Worm (Caenorhabditis elegans) whole organism, L3 larva: ENCODE measurements around the gene K08E7.8.

Source experiments
- R02D3.7 ChIP-seq: fragments of 150-350 bp; optimal IDR thresholded peaks from 2 replicates; lab custom pipeline; 2014; ENCODE audit warnings: missing biosample characterization, missing genetic modification characterization
- ZK546.5 ChIP-seq: sonication (generic microtip); optimal IDR thresholded peaks from 2 replicates; lab custom pipeline; 2017; ENCODE audit warnings: missing biosample characterization, missing genetic modification characterization
- aly-2 ChIP-seq: fragments of 150-350 bp; optimal IDR thresholded peaks from 2 replicates; lab custom pipeline; 2014; ENCODE audit warnings: missing biosample characterization, missing genetic modification characterization
- ama-1 ChIP-seq: fragments of 150-350 bp; optimal IDR thresholded peaks from 2 replicates; lab custom pipeline; 2018
- ceh-16 ChIP-seq: sonication (generic microtip); optimal IDR thresholded peaks from 2 replicates; lab custom pipeline; 2017; ENCODE audit warnings: missing biosample characterization, missing genetic modification characterization
- ceh-28 ChIP-seq: fragments of 150-350 bp; optimal IDR thresholded peaks from 2 replicates; lab custom pipeline; 2014; ENCODE audit warnings: missing biosample characterization, missing genetic modification reagents, missing genetic modification characterization
- ceh-82 ChIP-seq: fragments of 150-350 bp; optimal IDR thresholded peaks from 2 replicates; lab custom pipeline; 2014; ENCODE audit warnings: missing biosample characterization, missing genetic modification characterization
- ceh-9 ChIP-seq: sonication (generic microtip); optimal IDR thresholded peaks from 2 replicates; lab custom pipeline; 2018; ENCODE audit warnings: missing biosample characterization, missing genetic modification characterization
- daf-12 ChIP-seq: fragments of 150-350 bp; optimal IDR thresholded peaks from 2 replicates; lab custom pipeline; 2014; ENCODE audit warnings: missing biosample characterization, missing genetic modification reagents, missing genetic modification characterization
- egl-27 ChIP-seq: sonication (generic microtip); optimal IDR thresholded peaks from 4 replicates; lab custom pipeline; 2017; ENCODE audit warnings: missing biosample characterization, missing genetic modification reagents, missing genetic modification characterization
- elt-1 ChIP-seq: fragments of 150-350 bp; optimal IDR thresholded peaks from 2 replicates; lab custom pipeline; 2014; ENCODE audit warnings: missing biosample characterization, missing genetic modification characterization
- elt-3 ChIP-seq, 3 experiments: fragments of 150-350 bp in 1 of 3; sonication (generic microtip) in 2 of 3; optimal IDR thresholded peaks; 2 replicates in 2 of 3; 4 replicates in 1 of 3; lab custom pipeline; 2014 to 2017; ENCODE audit warnings: missing biosample characterization in 3 of 3, missing genetic modification characterization in 3 of 3
- eor-1 ChIP-seq, 2 experiments: fragments of 150-350 bp; optimal IDR thresholded peaks; 2 replicates each; lab custom pipeline; 2014 to 2018; ENCODE audit warnings: missing biosample characterization in 2 of 2, missing genetic modification characterization in 2 of 2
- fkh-10 ChIP-seq: sonication (generic microtip); optimal IDR thresholded peaks from 2 replicates; lab custom pipeline; 2017; ENCODE audit warnings: missing biosample characterization, missing genetic modification reagents, missing genetic modification characterization
- fkh-2 ChIP-seq: fragments of 150-350 bp; optimal IDR thresholded peaks from 2 replicates; lab custom pipeline; 2014; ENCODE audit warnings: missing biosample characterization, missing genetic modification reagents, missing genetic modification characterization
- hmg-11 ChIP-seq: sonication (generic microtip); optimal IDR thresholded peaks from 2 replicates; lab custom pipeline; 2016; ENCODE audit warnings: missing genetic modification characterization, missing compliant biosample characterization
- jun-1 ChIP-seq: fragments of 150-350 bp; optimal IDR thresholded peaks from 2 replicates; lab custom pipeline; 2014; ENCODE audit warnings: missing biosample characterization, missing genetic modification reagents, missing genetic modification characterization
- lin-15B ChIP-seq: fragments of 150-350 bp; optimal IDR thresholded peaks from 2 replicates; lab custom pipeline; 2014; ENCODE audit warnings: missing biosample characterization, missing genetic modification characterization
- lin-39 ChIP-seq: fragments of 150-350 bp; optimal IDR thresholded peaks from 2 replicates; lab custom pipeline; 2018; ENCODE audit warnings: missing biosample characterization, missing genetic modification reagents, missing genetic modification characterization
- lsy-12 ChIP-seq: sonication (generic microtip); optimal IDR thresholded peaks from 2 replicates; lab custom pipeline; 2016; ENCODE audit warnings: mild to moderate bottlenecking, missing genetic modification characterization, missing compliant biosample characterization
- mml-1 ChIP-seq: fragments of 150-350 bp; sonication (generic microtip); optimal IDR thresholded peaks from 3 replicates; lab custom pipeline; 2014; ENCODE audit warnings: missing biosample characterization, missing genetic modification characterization
- nfya-1 ChIP-seq: sonication (generic microtip); optimal IDR thresholded peaks from 2 replicates; lab custom pipeline; 2017; ENCODE audit warnings: missing genetic modification characterization, mild to moderate bottlenecking, missing compliant biosample characterization, antibody characterized with exemption, moderate library complexity; ENCODE audit not compliant: insufficient read depth
- nhr-11 ChIP-seq: fragments of 150-350 bp; optimal IDR thresholded peaks from 2 replicates; lab custom pipeline; 2014; ENCODE audit warnings: missing biosample characterization, missing genetic modification characterization
- nhr-12 ChIP-seq: fragments of 150-350 bp; optimal IDR thresholded peaks from 2 replicates; lab custom pipeline; 2014; ENCODE audit warnings: missing biosample characterization, missing genetic modification characterization
- nhr-25 ChIP-seq: sonication (generic microtip); optimal IDR thresholded peaks from 2 replicates; lab custom pipeline; 2017; ENCODE audit warnings: missing biosample characterization, missing genetic modification characterization
- nhr-28 ChIP-seq: fragments of 150-350 bp; optimal IDR thresholded peaks from 2 replicates; lab custom pipeline; 2014; ENCODE audit warnings: missing biosample characterization, missing genetic modification characterization
- nhr-43 ChIP-seq: sonication (generic microtip); optimal IDR thresholded peaks from 2 replicates; lab custom pipeline; 2016; ENCODE audit warnings: mild to moderate bottlenecking, missing genetic modification characterization, missing compliant biosample characterization; ENCODE audit not compliant: poor library complexity, severe bottlenecking
- nhr-67 ChIP-seq: fragments of 150-350 bp; optimal IDR thresholded peaks from 2 replicates; lab custom pipeline; 2014; ENCODE audit warnings: missing biosample characterization, missing genetic modification characterization
- nhr-76 ChIP-seq: fragments of 150-350 bp; sonication (generic microtip); optimal IDR thresholded peaks from 5 replicates; lab custom pipeline; 2014; ENCODE audit warnings: missing biosample characterization, missing genetic modification characterization
- nhr-77 ChIP-seq: fragments of 150-350 bp; optimal IDR thresholded peaks from 2 replicates; lab custom pipeline; 2014; ENCODE audit warnings: missing biosample characterization, missing genetic modification characterization
- pha-4 ChIP-seq: fragments of 150-350 bp; optimal IDR thresholded peaks from 2 replicates; lab custom pipeline; 2014; ENCODE audit warnings: missing biosample characterization, missing genetic modification reagents, missing genetic modification characterization
- pqm-1 ChIP-seq: fragments of 150-350 bp; optimal IDR thresholded peaks from 2 replicates; lab custom pipeline; 2017; ENCODE audit warnings: missing biosample characterization, missing genetic modification characterization, inconsistent platforms
- skn-1 ChIP-seq: fragments of 150-350 bp; optimal IDR thresholded peaks from 2 replicates; lab custom pipeline; 2014; ENCODE audit warnings: missing biosample characterization, missing genetic modification characterization
- snpc-4 ChIP-seq: fragments of 150-350 bp; optimal IDR thresholded peaks from 2 replicates; lab custom pipeline; 2014; ENCODE audit warnings: missing biosample characterization, missing genetic modification characterization
- tbx-2 ChIP-seq: sonication (generic microtip); optimal IDR thresholded peaks from 2 replicates; lab custom pipeline; 2016; ENCODE audit warnings: mild to moderate bottlenecking, missing genetic modification characterization, missing compliant biosample characterization
- unc-39 ChIP-seq: sonication (generic microtip); optimal IDR thresholded peaks from 4 replicates; lab custom pipeline; 2017; ENCODE audit warnings: missing biosample characterization, missing genetic modification characterization
- ztf-11 ChIP-seq: fragments of 150-350 bp; optimal IDR thresholded peaks from 2 replicates; lab custom pipeline; 2014; ENCODE audit warnings: missing biosample characterization, missing genetic modification characterization
- ztf-4 ChIP-seq: fragments of 150-350 bp; optimal IDR thresholded peaks from 2 replicates; lab custom pipeline; 2014; ENCODE audit warnings: missing biosample characterization, missing genetic modification characterization

The K08E7.8 gene

DNA sequence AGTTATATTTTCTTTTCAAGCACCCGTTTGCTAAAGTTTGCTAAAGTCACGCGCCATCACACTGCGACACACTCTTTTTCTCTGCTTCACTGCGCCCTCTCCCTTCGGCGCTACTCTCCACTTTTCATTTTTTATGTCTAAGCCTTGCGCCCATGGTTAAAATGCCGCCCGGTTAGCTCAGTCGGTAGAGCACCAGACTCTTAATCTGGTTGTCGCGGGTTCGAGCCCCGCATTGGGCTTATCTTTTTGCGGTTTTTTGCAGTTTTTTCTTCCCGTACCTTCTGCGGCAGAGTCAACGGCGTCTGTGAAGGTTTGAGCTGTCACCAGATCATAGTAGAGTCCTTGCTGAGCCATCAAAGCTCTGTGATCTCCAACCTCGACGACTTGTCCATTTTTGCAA lies 8.7 kb upstream of the K08E7.8 start (continued):
- peak; percentile 91 for TF ChIP-seq hmg-11
- TF ChIP-seq R02D3.7: peak; percentile 31
- no peak for TF ChIP-seq nhr-28 (tag; lab: Kevin White, UChicago)
- no peak for TF ChIP-seq unc-39 (tag; lab: Kevin White, UChicago)
- no peak for TF ChIP-seq ZK546.5 (tag; lab: Kevin White, UChicago)
- TF ChIP-seq nhr-12 (tag; lab: Kevin White, UChicago): no peak
- peak; percentile 7 for TF ChIP-seq skn-1 (tag; lab: Kevin White, UChicago)
- no peak for TF ChIP-seq ztf-11 (tag; lab: Kevin White, UChicago)
- TF ChIP-seq eor-1 (tag; optimal IDR thresholded peaks at IDR 0.05; lab: Kevin White, UChicago): no peak
- TF ChIP-seq fkh-2: no peak
- TF ChIP-seq ztf-4: no peak
- no peak for TF ChIP-seq nhr-43 (tag; lab: Kevin White, UChicago)

DNA sequence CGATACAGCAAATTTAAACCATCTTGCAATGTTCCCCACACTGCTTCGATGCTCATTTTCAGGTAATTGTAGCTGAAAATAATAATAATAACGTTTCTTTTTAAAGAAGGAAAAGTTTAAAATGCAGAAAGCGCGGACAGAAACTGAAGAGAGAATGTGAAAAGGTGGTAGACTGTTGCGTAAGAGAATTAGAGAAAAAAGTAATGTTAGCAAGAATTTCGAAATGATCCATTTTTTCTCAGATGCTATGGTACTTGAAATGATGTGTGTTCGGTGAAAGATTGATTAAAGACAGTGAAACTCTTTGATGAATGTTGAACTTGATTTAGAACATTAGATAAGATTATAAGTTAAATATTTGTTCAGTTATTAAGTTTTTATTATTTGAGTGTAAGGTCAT lies 4.5 kb upstream of the K08E7.8 start, which contains the start of gene cul-6:
cul-6 (minus strand) TSS at position 79 of the 400 bp plus-strand sequence.
- TF ChIP-seq ceh-82 (tag; lab: Kevin White, UChicago) (no peak), elt-1 (tag; lab: Kevin White, UChicago) (no peak), ama-1 (no peak), tbx-2 (tag; lab: Kevin White, UChicago) (no peak), lin-15B (no peak), eor-1 (tag; optimal IDR thresholded peaks at IDR 0.05; lab: Kevin White, UChicago) (no peak), pqm-1 (no peak), ztf-11 (tag; lab: Kevin White, UChicago) (no peak), mml-1 (tag; lab: Kevin White, UChicago) (no peak), aly-2 (tag; lab: Kevin White, UChicago) (no peak), nhr-25 (tag; lab: Kevin White, UChicago) (no peak), ceh-16 (tag; lab: Kevin White, UChicago) (no peak), lsy-12 (tag; lab: Kevin White, UChicago) (no peak), fkh-10 (GFP tag; lab: Kevin White, UChicago) (no peak)

DNA sequence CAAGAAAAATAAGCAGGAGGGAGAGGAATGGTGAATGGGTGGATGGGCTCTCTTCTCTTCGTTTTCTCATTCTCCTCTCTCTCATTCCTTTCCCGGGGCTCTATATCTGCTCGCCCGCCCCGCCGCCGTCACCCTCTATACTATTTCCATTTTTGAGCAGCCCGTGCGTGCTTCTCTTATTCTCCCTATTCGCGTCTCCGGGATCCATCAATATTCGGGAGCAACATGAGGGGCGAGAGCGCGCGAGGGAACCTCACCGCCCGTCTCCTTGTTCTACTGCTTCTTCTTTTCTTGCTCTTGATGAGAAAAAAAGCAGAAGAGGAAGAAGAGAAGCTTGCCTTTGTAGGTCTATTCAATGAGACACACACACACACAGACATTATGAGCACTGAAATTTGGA lies 1.7 kb downstream of the K08E7.8 start:
- TF ChIP-seq lin-39 (tag; lab: Kevin White, UChicago): peak; percentile 76
- TF ChIP-seq daf-12 (tag; lab: Kevin White, UChicago): no peak
- TF ChIP-seq fkh-10 (GFP tag; lab: Kevin White, UChicago): peak; percentile 59
- no peak for TF ChIP-seq aly-2 (tag; lab: Kevin White, UChicago)
- peak; percentile 32 for TF ChIP-seq nfya-1 (tag; lab: Kevin White, UChicago)

DNA sequence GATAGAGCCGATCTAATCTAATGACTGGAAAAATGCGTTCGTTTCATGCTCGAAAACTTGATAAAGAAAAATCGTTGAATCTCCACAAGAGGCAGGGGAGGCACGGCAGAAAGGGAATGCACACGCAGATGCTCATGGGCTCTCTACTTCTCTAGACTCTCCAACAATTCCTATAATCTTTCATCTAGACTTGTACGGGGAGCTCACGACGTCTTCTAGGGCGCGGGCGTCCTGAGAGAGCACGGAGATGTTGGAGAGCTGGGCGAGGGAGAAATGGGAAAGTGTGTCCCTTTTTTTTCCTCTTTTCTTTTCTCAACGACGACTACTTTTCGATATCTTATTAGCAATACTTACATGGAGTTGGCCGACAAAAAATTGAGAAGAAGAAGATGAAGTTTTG lies 2.7 kb downstream of the K08E7.8 start:
- no peak for TF ChIP-seq egl-27
- no peak for TF ChIP-seq lin-15B
- no peak for TF ChIP-seq elt-1 (tag; lab: Kevin White, UChicago)
- peak; percentile 52 for TF ChIP-seq lin-39 (tag; lab: Kevin White, UChicago)
- no peak for TF ChIP-seq ztf-4
- TF ChIP-seq nhr-67 (tag; lab: Kevin White, UChicago): no peak
- TF ChIP-seq fkh-2: no peak
- TF ChIP-seq snpc-4: no peak
- peak; percentile 23 for TF ChIP-seq fkh-10 (GFP tag; lab: Kevin White, UChicago)

DNA sequence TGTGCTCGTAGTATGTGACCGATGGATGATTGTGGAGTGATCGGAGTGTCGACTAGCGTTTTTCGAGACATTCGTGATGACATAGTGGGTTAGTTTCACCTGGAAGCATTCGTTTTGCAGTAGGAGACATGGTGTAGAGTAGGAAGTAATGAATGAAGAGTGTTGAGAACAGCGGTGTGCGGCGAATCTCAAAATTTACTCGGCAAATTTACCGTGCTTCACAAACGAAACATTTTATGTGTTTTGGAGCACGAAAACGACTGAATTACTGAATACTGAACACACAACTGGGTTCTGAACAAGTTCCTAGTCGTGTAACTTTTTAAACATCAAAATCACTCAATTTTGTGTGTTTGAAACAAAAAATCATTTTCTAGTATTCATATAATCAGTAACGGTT lies 4.8 kb downstream of the K08E7.8 start, which contains the start of gene K08E7.6:
K08E7.6 (minus strand) TSS at position 101 of the 400 bp plus-strand sequence.
- no peak for TF ChIP-seq jun-1 (tag; lab: Kevin White, UChicago)
- no peak for TF ChIP-seq daf-12 (tag; lab: Kevin White, UChicago)
- TF ChIP-seq R02D3.7: no peak
- TF ChIP-seq ztf-4: no peak
- no peak for TF ChIP-seq fkh-10 (GFP tag; lab: Kevin White, UChicago)
- TF ChIP-seq ceh-28 (tag; lab: Kevin White, UChicago): no peak

DNA sequence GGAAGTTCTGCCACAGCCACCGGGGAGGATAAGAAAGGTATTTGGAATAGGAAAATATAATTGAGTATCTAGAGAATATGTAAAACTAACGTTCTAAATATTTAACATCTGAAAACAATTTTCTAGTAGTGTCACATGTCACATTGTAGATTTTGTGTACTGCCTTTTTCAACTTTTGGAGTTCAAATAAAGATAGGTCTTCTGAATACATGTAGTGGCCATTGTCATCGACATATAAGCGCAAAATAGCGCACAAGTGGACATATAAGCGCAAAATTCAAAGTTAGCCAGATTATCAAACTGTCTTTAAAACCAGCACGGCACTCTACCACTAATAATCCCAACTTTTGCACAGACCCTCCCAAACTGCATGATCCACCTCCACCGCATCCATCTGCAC lies 11.6 kb downstream of the K08E7.8 start:
- no peak for TF ChIP-seq nhr-76
- TF ChIP-seq jun-1 (tag; lab: Kevin White, UChicago): no peak
- no peak for TF ChIP-seq pha-4
- no peak for TF ChIP-seq ZK546.5 (tag; lab: Kevin White, UChicago)
- no peak for TF ChIP-seq nhr-77
- TF ChIP-seq snpc-4: no peak
- TF ChIP-seq ceh-9 (tag; lab: Kevin White, UChicago): no peak
- no peak for TF ChIP-seq tbx-2 (tag; lab: Kevin White, UChicago)
- no peak for TF ChIP-seq fkh-2
- no peak for TF ChIP-seq nhr-11
- TF ChIP-seq nhr-67 (tag; lab: Kevin White, UChicago): no peak
- TF ChIP-seq elt-3 (tag; optimal IDR thresholded peaks at IDR 0.05; lab: Kevin White, UChicago): no peak
- no peak for TF ChIP-seq hmg-11
- TF ChIP-seq mml-1 (tag; lab: Kevin White, UChicago): no peak
- TF ChIP-seq, all 47 proteins: peak for 0
